Fruit fly (Drosophila melanogaster) whole organism, embryonic: ENCODE data around the gene Wdr33.

ENCODE experiments used
- Abd-B ChIP-seq: fragments of 200-800 bp; sonication (Bioruptor generic); optimal IDR thresholded peaks from 2 replicates; lab custom pipeline; 2018; ENCODE audit warnings: missing biosample characterization, mild to moderate bottlenecking, missing genetic modification characterization, moderate library complexity
- Ada2b ChIP-seq: fragments of 200-800 bp; sonication (Bioruptor generic); IDR thresholded peaks from 2 replicates; pipeline ENCODE4 v1.3.6; 2022; ENCODE audit warnings: missing biosample characterization, missing genetic modification characterization
- BtbVII ChIP-seq: fragments of 200-800 bp; sonication (Bioruptor generic); optimal IDR thresholded peaks from 3 replicates; lab custom pipeline; 2017; ENCODE audit warnings: missing biosample characterization, mild to moderate bottlenecking, missing genetic modification characterization
- CG10565 ChIP-seq: fragments of 200-800 bp; sonication (Bioruptor generic); optimal IDR thresholded peaks from 3 replicates; lab custom pipeline; 2016; ENCODE audit warnings: missing biosample characterization, mild to moderate bottlenecking, missing genetic modification characterization
- CG11695 ChIP-seq: fragments of 200-800 bp; sonication (Bioruptor generic); IDR thresholded peaks from 3 replicates; pipeline ENCODE4 v1.3.6; 2022; ENCODE audit warnings: missing biosample characterization, missing genetic modification characterization
- CG12071 ChIP-seq: fragments of 200-800 bp; sonication (Bioruptor generic); optimal IDR thresholded peaks from 3 replicates; lab custom pipeline; 2018; ENCODE audit warnings: missing biosample characterization, mild to moderate bottlenecking, missing genetic modification characterization
- CG14860 ChIP-seq: fragments of 200-800 bp; sonication (Bioruptor generic); IDR thresholded peaks from 3 replicates; pipeline ENCODE4 v1.3.6; 2022; ENCODE audit warnings: missing biosample characterization, missing genetic modification characterization; ENCODE audit not compliant: partially characterized antibody
- CG15269 ChIP-seq: fragments of 200-800 bp; sonication (Bioruptor generic); optimal IDR thresholded peaks from 2 replicates; lab custom pipeline; 2018; ENCODE audit warnings: missing biosample characterization, mild to moderate bottlenecking, missing genetic modification characterization, moderate library complexity
- CG15601 ChIP-seq: fragments of 200-800 bp; sonication (Bioruptor generic); optimal IDR thresholded peaks from 3 replicates; lab custom pipeline; 2019; ENCODE audit warnings: missing biosample characterization, mild to moderate bottlenecking, missing genetic modification characterization, moderate library complexity
- CG15696 ChIP-seq: fragments of 200-800 bp; sonication (Bioruptor generic); optimal IDR thresholded peaks from 2 replicates; lab custom pipeline; 2019; ENCODE audit warnings: missing biosample characterization, mild to moderate bottlenecking, missing genetic modification characterization, moderate library complexity
- CG1603 ChIP-seq: fragments of 200-800 bp; sonication (Bioruptor generic); optimal IDR thresholded peaks from 2 replicates; lab custom pipeline; 2019; ENCODE audit warnings: missing biosample characterization, mild to moderate bottlenecking, missing genetic modification characterization, moderate library complexity
- CG16813 ChIP-seq: fragments of 200-800 bp; sonication (Bioruptor generic); IDR thresholded peaks from 3 replicates; pipeline ENCODE4 v1.3.6; 2022; ENCODE audit warnings: missing biosample characterization, missing genetic modification characterization; ENCODE audit not compliant: partially characterized antibody
- CG16815 ChIP-seq: fragments of 200-800 bp; sonication (Bioruptor generic); optimal IDR thresholded peaks from 3 replicates; lab custom pipeline; 2017; ENCODE audit warnings: missing biosample characterization, mild to moderate bottlenecking, missing genetic modification characterization
- CG17328 ChIP-seq: fragments of 200-800 bp; sonication (Bioruptor generic); IDR thresholded peaks from 2 replicates; pipeline ENCODE4 v1.3.6; 2022; ENCODE audit warnings: missing biosample characterization, missing genetic modification characterization
- CG17802 ChIP-seq: fragments of 200-800 bp; sonication (Bioruptor generic); optimal IDR thresholded peaks from 2 replicates; lab custom pipeline; 2018; ENCODE audit warnings: missing biosample characterization, mild to moderate bottlenecking, missing genetic modification characterization, moderate library complexity
- CG18262 ChIP-seq: fragments of 200-800 bp; optimal IDR thresholded peaks from 3 replicates; lab custom pipeline; 2019; ENCODE audit warnings: missing biosample characterization, mild to moderate bottlenecking, missing genetic modification characterization, moderate library complexity
- CG1832 ChIP-seq: fragments of 200-800 bp; sonication (Bioruptor generic); optimal IDR thresholded peaks from 2 replicates; lab custom pipeline; 2017; ENCODE audit warnings: missing biosample characterization, mild to moderate bottlenecking, missing genetic modification characterization, inconsistent platforms
- CG18476 ChIP-seq: fragments of 200-800 bp; sonication (Bioruptor generic); optimal IDR thresholded peaks from 2 replicates; lab custom pipeline; 2016; ENCODE audit warnings: missing biosample characterization, mild to moderate bottlenecking, missing genetic modification characterization
- CG18599 ChIP-seq: fragments of 200-800 bp; sonication (Bioruptor generic); optimal IDR thresholded peaks from 3 replicates; lab custom pipeline; 2017; ENCODE audit warnings: missing biosample characterization, missing genetic modification characterization, mild to moderate bottlenecking, moderate library complexity, missing genetic modification reagents
- CG2129 ChIP-seq: fragments of 200-800 bp; sonication (Bioruptor generic); IDR thresholded peaks from 2 replicates; pipeline ENCODE4 v1.3.6; 2022; ENCODE audit warnings: missing biosample characterization, missing genetic modification characterization; ENCODE audit not compliant: partially characterized antibody
- CG2678 ChIP-seq: fragments of 200-800 bp; sonication (Bioruptor generic); optimal IDR thresholded peaks from 3 replicates; lab custom pipeline; 2019; ENCODE audit warnings: missing biosample characterization, mild to moderate bottlenecking, missing genetic modification characterization, moderate library complexity
- CG33557 ChIP-seq: fragments of 200-800 bp; sonication (Bioruptor generic); optimal IDR thresholded peaks from 2 replicates; lab custom pipeline; 2019; ENCODE audit warnings: missing biosample characterization, mild to moderate bottlenecking, missing genetic modification characterization, moderate library complexity
- CG3995 ChIP-seq: fragments of 200-800 bp; sonication (Bioruptor generic); optimal IDR thresholded peaks from 3 replicates; lab custom pipeline; 2016; ENCODE audit warnings: missing biosample characterization, missing genetic modification characterization
- CG4854 ChIP-seq: fragments of 200-800 bp; sonication (Bioruptor generic); optimal IDR thresholded peaks from 2 replicates; lab custom pipeline; 2016; ENCODE audit warnings: missing biosample characterization, missing genetic modification characterization, inconsistent platforms
- CG6765 ChIP-seq: fragments of 200-800 bp; sonication (Bioruptor generic); optimal IDR thresholded peaks from 3 replicates; lab custom pipeline; 2017; ENCODE audit warnings: missing biosample characterization, mild to moderate bottlenecking, missing genetic modification characterization
- D ChIP-seq, 2 experiments: fragments of 200-800 bp in 1 of 2; fragments of >200 bp in 1 of 2; sonication (Bioruptor generic) in 1 of 2; optimal IDR thresholded peaks; 2 replicates in 1 of 2; 3 replicates in 1 of 2; lab custom pipeline; 2017; ENCODE audit warnings: mild to moderate bottlenecking in 1 of 2, missing biosample characterization in 1 of 2, missing genetic modification characterization in 1 of 2, missing genetic modification reagents in 1 of 2
- Kr ChIP-seq: fragments of 200-800 bp; sonication (Bioruptor generic); optimal IDR thresholded peaks from 2 replicates; lab custom pipeline; 2017; ENCODE audit warnings: missing biosample characterization, mild to moderate bottlenecking, missing genetic modification characterization
- Sry-δ ChIP-seq: fragments of 200-800 bp; sonication (Bioruptor generic); optimal IDR thresholded peaks from 2 replicates; lab custom pipeline; 2016; ENCODE audit warnings: missing biosample characterization, missing genetic modification characterization
- ara ChIP-seq: fragments of 200-800 bp; sonication (Bioruptor generic); IDR thresholded peaks from 2 replicates; pipeline ENCODE4 v1.3.6; 2022; ENCODE audit warnings: missing biosample characterization, missing genetic modification characterization
- az2 ChIP-seq: fragments of 200-800 bp; sonication (Bioruptor generic); optimal IDR thresholded peaks from 3 replicates; lab custom pipeline; 2016; ENCODE audit warnings: missing biosample characterization, missing genetic modification characterization
- btn ChIP-seq: fragments of 200-800 bp; sonication (Bioruptor generic); optimal IDR thresholded peaks from 2 replicates; lab custom pipeline; 2016; ENCODE audit warnings: missing biosample characterization, missing genetic modification characterization
- crp ChIP-seq, 2 experiments: fragments of 200-800 bp; sonication (Bioruptor generic); optimal IDR thresholded peaks; 2 replicates in 1 of 2; 3 replicates in 1 of 2; lab custom pipeline; 2017; ENCODE audit warnings: missing biosample characterization in 2 of 2, missing genetic modification characterization in 2 of 2, mild to moderate bottlenecking in 1 of 2, moderate library complexity in 1 of 2
- gt ChIP-seq: fragments of 200-800 bp; sonication (Bioruptor generic); IDR thresholded peaks from 2 replicates; pipeline ENCODE4 v1.3.6; 2022; ENCODE audit warnings: missing biosample characterization, missing genetic modification characterization
- jumu ChIP-seq: fragments of 200-800 bp; sonication (Bioruptor generic); optimal IDR thresholded peaks from 3 replicates; lab custom pipeline; 2016; ENCODE audit warnings: missing biosample characterization, missing genetic modification characterization
- klu ChIP-seq: fragments of 200-800 bp; sonication (Bioruptor generic); IDR thresholded peaks from 2 replicates; pipeline ENCODE4 v1.3.6; 2022; ENCODE audit warnings: missing biosample characterization, missing genetic modification characterization
- lbe ChIP-seq: fragments of 200-800 bp; sonication (Bioruptor generic); optimal IDR thresholded peaks from 2 replicates; lab custom pipeline; 2016; ENCODE audit warnings: missing biosample characterization, mild to moderate bottlenecking, missing genetic modification characterization
- lmd ChIP-seq: fragments of 200-800 bp; sonication (Bioruptor generic); IDR thresholded peaks from 2 replicates; pipeline ENCODE4 v1.3.6; 2022; ENCODE audit warnings: missing biosample characterization, missing genetic modification characterization
- lov ChIP-seq, 2 experiments: fragments of 200-800 bp in 1 of 2; fragments of >200 bp in 1 of 2; sonication (Bioruptor generic) in 1 of 2; IDR thresholded peaks in 1 of 2; optimal IDR thresholded peaks in 1 of 2; 2 replicates in 1 of 2; 3 replicates in 1 of 2; pipeline versions ENCODE4 v1.3.6 to Lab custom; 2017 to 2022; ENCODE audit warnings: missing biosample characterization in 1 of 2, missing genetic modification characterization in 1 of 2
- mld ChIP-seq: fragments of 200-800 bp; sonication (Bioruptor generic); IDR thresholded peaks from 3 replicates; pipeline ENCODE4 v1.3.6; 2022; ENCODE audit warnings: missing biosample characterization, missing genetic modification characterization; ENCODE audit not compliant: partially characterized antibody
- pan ChIP-seq, 4 experiments: fragments of >200 bp in 3 of 4; fragments of 200-800 bp in 1 of 4; sonication (Bioruptor generic) in 1 of 4; optimal IDR thresholded peaks in 3 of 4; IDR thresholded peaks in 1 of 4; 2 replicates each; pipeline versions ENCODE4 v1.3.6 to Lab custom; 2017 to 2022; ENCODE audit warnings: missing biosample characterization in 2 of 4, missing genetic modification characterization in 2 of 4, mixed read lengths in 1 of 4
- pnt ChIP-seq: fragments of 200-800 bp; sonication (Bioruptor generic); optimal IDR thresholded peaks from 3 replicates; lab custom pipeline; 2016; ENCODE audit warnings: missing biosample characterization, missing genetic modification characterization
- pros ChIP-seq: fragments of 200-800 bp; sonication (Bioruptor generic); optimal IDR thresholded peaks from 3 replicates; lab custom pipeline; 2019; ENCODE audit warnings: missing biosample characterization, mild to moderate bottlenecking, missing genetic modification characterization, moderate library complexity
- scrt ChIP-seq: fragments of 200-800 bp; sonication (Bioruptor generic); optimal IDR thresholded peaks from 2 replicates; lab custom pipeline; 2018; ENCODE audit warnings: missing biosample characterization, mild to moderate bottlenecking, missing genetic modification characterization, moderate library complexity
- stc ChIP-seq: fragments of 200-800 bp; sonication (Bioruptor generic); IDR thresholded peaks from 2 replicates; pipeline ENCODE4 v1.3.6; 2022; ENCODE audit warnings: missing biosample characterization, missing genetic modification characterization
- sug ChIP-seq: fragments of 200-800 bp; optimal IDR thresholded peaks from 2 replicates; lab custom pipeline; 2019; ENCODE audit warnings: missing biosample characterization, mild to moderate bottlenecking, missing genetic modification characterization, moderate library complexity
- tgo ChIP-seq: fragments of 200-800 bp; sonication (Bioruptor generic); IDR thresholded peaks from 3 replicates; pipeline ENCODE4 v1.3.6; 2022; ENCODE audit warnings: missing biosample characterization, missing genetic modification characterization
- trh ChIP-seq: fragments of 200-800 bp; sonication (Bioruptor generic); optimal IDR thresholded peaks from 2 replicates; lab custom pipeline; 2016; ENCODE audit warnings: missing biosample characterization, missing genetic modification characterization

Wdr33 gene

dm6 chr3R:5622985-5623630 is 37.3 kb upstream of the Wdr33 start (continued):
- TF ChIP-seq CG3995 (GFP tag; lab: Kevin White, UChicago) (peak; percentile 8), CG18262 (tag; lab: Kevin White, UChicago) (peak; percentile 64), CG11695 (GFP tag; lab: Robert Waterston, UW) (no peak), trh (GFP tag; lab: Kevin White, UChicago) (peak; percentile 37), stc (GFP tag; lab: Robert Waterston, UW) (no peak), scrt (GFP tag; lab: Kevin White, UChicago) (peak; percentile 90), CG17802 (tag; lab: Kevin White, UChicago) (no peak), CG17328 (no peak), CG15696 (tag; lab: Kevin White, UChicago) (peak; percentile 92), CG18599 (peak; percentile 85), klu (no peak), CG12071 (GFP tag; lab: Kevin White, UChicago) (peak; percentile 86), CG2129 (GFP tag; lab: Robert Waterston, UW) (no peak), Kr (GFP tag; lab: Kevin White, UChicago) (peak; percentile 77), CG18476 (GFP tag; lab: Kevin White, UChicago) (peak; percentile 64), lmd (no peak), Ada2b (GFP tag; lab: Robert Waterston, UW) (no peak), lov (optimal IDR thresholded peaks at IDR 0.05; lab: Kevin White, UChicago) (no peak), lov (GFP tag; IDR thresholded peaks at IDR 0.05; lab: Robert Waterston, UW) (no peak), crp (GFP tag; optimal IDR thresholded peaks at IDR 0.05; lab: Kevin White, UChicago) (peak; percentile 64 to 88), lbe (GFP tag; lab: Kevin White, UChicago) (peak; percentile 66), CG1603 (tag; lab: Kevin White, UChicago) (peak; percentile 81), CG6765 (GFP tag; lab: Kevin White, UChicago) (peak; percentile 71), Abd-B (GFP tag; lab: Kevin White, UChicago) (no peak), CG4854 (GFP tag; lab: Kevin White, UChicago) (peak; percentile 77), CG16815 (GFP tag; lab: Kevin White, UChicago) (no peak), pros (GFP tag; lab: Kevin White, UChicago) (peak; percentile 59), CG15601 (tag; lab: Kevin White, UChicago) (peak; percentile 87), az2 (peak; percentile 40), gt (GFP tag; lab: Robert Waterston, UW) (no peak), CG14860 (GFP tag; lab: Robert Waterston, UW) (no peak), CG33557 (GFP tag; lab: Kevin White, UChicago) (peak; percentile 90), pnt (GFP tag; lab: Kevin White, UChicago) (peak; percentile 48), CG15269 (tag; lab: Kevin White, UChicago) (peak; percentile 70), CG16813 (GFP tag; lab: Robert Waterston, UW) (no peak), ara (GFP tag; lab: Robert Waterston, UW) (no peak), CG10565 (GFP tag; lab: Kevin White, UChicago) (no peak), D (optimal IDR thresholded peaks at IDR 0.05; lab: Kevin White, UChicago) (no peak), D (GFP tag; optimal IDR thresholded peaks at IDR 0.05; lab: Kevin White, UChicago) (peak; percentile 85), tgo (GFP tag; lab: Robert Waterston, UW) (no peak), jumu (GFP tag; lab: Kevin White, UChicago) (peak; percentile 41), sug (peak; percentile 57), btn (peak; percentile 62), CG2678 (peak; percentile 78), Sry-δ (GFP tag; lab: Kevin White, UChicago) (peak; percentile 21), pan (optimal IDR thresholded peaks at IDR 0.05; lab: Kevin White, UChicago) (no peak), pan (GFP tag; optimal IDR thresholded peaks at IDR 0.05 in 1 of 2, IDR thresholded peaks at IDR 0.05 in 1 of 2) (no peak), CG1832 (GFP tag; lab: Kevin White, UChicago) (no peak), BtbVII (GFP tag; lab: Kevin White, UChicago) (peak; percentile 82), mld (no peak)
